Worm (Caenorhabditis elegans) whole organism, L4 larva: ENCODE data around the gene zip-1.

Experiments used
- lir-3 ChIP-seq: sonication (generic microtip); optimal IDR thresholded peaks from 2 replicates; lab custom pipeline; 2016; ENCODE audit warnings: mild to moderate bottlenecking, missing genetic modification characterization, missing compliant biosample characterization
- unc-130 ChIP-seq: sonication (generic microtip); optimal IDR thresholded peaks from 2 replicates; lab custom pipeline; 2016; ENCODE audit warnings: missing genetic modification reagents, missing genetic modification characterization, missing compliant biosample characterization

ce11 chrIII:12304805-12305377 is 28.7 kb upstream of the zip-1 start:
- TF ChIP-seq unc-130 (GFP tag; lab: Kevin White, UChicago) (no peak), lir-3 (tag; lab: Kevin White, UChicago) (no peak)
